Worm (Caenorhabditis elegans) whole organism, young adult: ENCODE measurements around the gene clec-55.

Experiments used
- C06A6.2 ChIP-seq: fragments of 200-800 bp; sonication (Bioruptor generic); conservative IDR thresholded peaks from 2 replicates; pipeline ENCODE4 v1.3.6; 2022; ENCODE audit warnings: missing genetic modification characterization, missing compliant biosample characterization
- F57C9.4 ChIP-seq: sonication (generic microtip); optimal IDR thresholded peaks from 2 replicates; lab custom pipeline; 2017; ENCODE audit warnings: mild to moderate bottlenecking, missing genetic modification characterization, missing compliant biosample characterization
- K12H6.12 ChIP-seq: fragments of 200-800 bp; sonication (Bioruptor generic); optimal IDR thresholded peaks from 2 replicates; lab custom pipeline; 2018; ENCODE audit warnings: mild to moderate bottlenecking, missing genetic modification characterization, missing compliant biosample characterization
- T26A5.8 ChIP-seq: sonication (generic microtip); optimal IDR thresholded peaks from 2 replicates; lab custom pipeline; 2016; ENCODE audit warnings: missing genetic modification characterization, missing compliant biosample characterization
- Y53F4B.3 ChIP-seq: fragments of 200-800 bp; sonication (Bioruptor generic); IDR thresholded peaks from 2 replicates; pipeline ENCODE4 v1.3.6; 2022; ENCODE audit warnings: missing genetic modification reagents, missing genetic modification characterization, missing compliant biosample characterization
- ZK185.1 ChIP-seq: sonication (generic microtip); optimal IDR thresholded peaks from 2 replicates; lab custom pipeline; 2016; ENCODE audit warnings: mild to moderate bottlenecking, missing genetic modification characterization, missing compliant biosample characterization; ENCODE audit not compliant: poor library complexity, severe bottlenecking
- akir-1 ChIP-seq: fragments of 200-800 bp; sonication (Bioruptor generic); optimal IDR thresholded peaks from 2 replicates; lab custom pipeline; 2018; ENCODE audit warnings: mild to moderate bottlenecking, missing genetic modification characterization, moderate library complexity, missing compliant biosample characterization
- attf-3 ChIP-seq: fragments of 200-800 bp; sonication (Bioruptor generic); conservative IDR thresholded peaks from 2 replicates; pipeline ENCODE4 v1.3.6; 2022; ENCODE audit warnings: missing genetic modification reagents, missing genetic modification characterization, missing compliant biosample characterization
- attf-5 ChIP-seq: fragments of 200-800 bp; sonication (Bioruptor generic); optimal IDR thresholded peaks from 2 replicates; lab custom pipeline; 2018; ENCODE audit warnings: mild to moderate bottlenecking, missing genetic modification characterization, missing compliant biosample characterization
- attf-6 ChIP-seq: fragments of 200-800 bp; sonication (Bioruptor generic); IDR thresholded peaks from 2 replicates; pipeline ENCODE4 v1.3.6; 2022; ENCODE audit warnings: missing genetic modification reagents, missing genetic modification characterization, missing compliant biosample characterization
- cebp-1 ChIP-seq, 2 experiments: fragments of 200-800 bp in 1 of 2; sonication (Bioruptor generic) in 1 of 2; sonication (generic microtip) in 1 of 2; IDR thresholded peaks in 1 of 2; optimal IDR thresholded peaks in 1 of 2; 2 replicates each; pipeline versions ENCODE4 v1.3.6 to Lab custom; 2017 to 2022; ENCODE audit warnings: missing compliant biosample characterization in 2 of 2, missing genetic modification characterization in 2 of 2, mild to moderate bottlenecking in 1 of 2, missing genetic modification reagents in 1 of 2, moderate library complexity in 1 of 2
- cebp-2 ChIP-seq: fragments of 200-800 bp; sonication (Bioruptor generic); IDR thresholded peaks from 2 replicates; pipeline ENCODE4 v1.3.6; 2022; ENCODE audit warnings: missing genetic modification characterization, missing compliant biosample characterization
- ceh-27 ChIP-seq: fragments of 200-800 bp; sonication (Bioruptor generic); optimal IDR thresholded peaks from 2 replicates; lab custom pipeline; 2018; ENCODE audit warnings: mild to moderate bottlenecking, missing genetic modification characterization, moderate library complexity, missing compliant biosample characterization
- ceh-58 ChIP-seq: fragments of 200-800 bp; sonication (Bioruptor generic); IDR thresholded peaks from 2 replicates; pipeline ENCODE4 v1.3.6; 2022; ENCODE audit warnings: missing genetic modification characterization, missing compliant biosample characterization
- dpff-1 ChIP-seq: sonication (generic microtip); optimal IDR thresholded peaks from 2 replicates; lab custom pipeline; 2017; ENCODE audit warnings: mild to moderate bottlenecking, missing genetic modification characterization, missing compliant biosample characterization
- ekl-4 ChIP-seq: fragments of 200-800 bp; sonication (Bioruptor generic); IDR thresholded peaks from 2 replicates; pipeline ENCODE4 v1.3.6; 2022; ENCODE audit warnings: missing genetic modification reagents, missing genetic modification characterization, missing compliant biosample characterization
- ets-4 ChIP-seq: fragments of 200-800 bp; sonication (Bioruptor generic); optimal IDR thresholded peaks from 2 replicates; lab custom pipeline; 2018; ENCODE audit warnings: mild to moderate bottlenecking, missing genetic modification characterization, missing compliant biosample characterization
- fkh-3 ChIP-seq: sonication (generic microtip); optimal IDR thresholded peaks from 2 replicates; lab custom pipeline; 2016; ENCODE audit warnings: mild to moderate bottlenecking, missing genetic modification characterization, missing compliant biosample characterization
- hmg-1.2 ChIP-seq: fragments of 200-800 bp; sonication (Bioruptor generic); IDR thresholded peaks from 2 replicates; pipeline ENCODE4 v1.3.6; 2022; ENCODE audit warnings: missing genetic modification reagents, missing genetic modification characterization, missing compliant biosample characterization
- lag-1 ChIP-seq: fragments of 200-800 bp; sonication (Bioruptor generic); IDR thresholded peaks from 2 replicates; pipeline ENCODE4 v1.3.6; 2022; ENCODE audit warnings: missing genetic modification reagents, missing genetic modification characterization, missing compliant biosample characterization
- let-526 ChIP-seq: fragments of 200-800 bp; sonication (Bioruptor generic); IDR thresholded peaks from 2 replicates; pipeline ENCODE4 v1.3.6; 2022; ENCODE audit warnings: missing genetic modification reagents, missing genetic modification characterization, missing compliant biosample characterization
- let-607 ChIP-seq, 2 experiments: fragments of 200-800 bp in 1 of 2; sonication (Bioruptor generic) in 1 of 2; sonication (generic microtip) in 1 of 2; optimal IDR thresholded peaks; 2 replicates each; lab custom pipeline; 2016 to 2018; ENCODE audit warnings: mild to moderate bottlenecking in 2 of 2, missing compliant biosample characterization in 2 of 2, missing genetic modification characterization in 2 of 2, moderate library complexity in 2 of 2, missing genotype in 1 of 2
- lin-26 ChIP-seq: fragments of 200-800 bp; sonication (Bioruptor generic); IDR thresholded peaks from 2 replicates; pipeline ENCODE4 v1.3.6; 2022; ENCODE audit warnings: missing genetic modification reagents, missing genetic modification characterization, missing compliant biosample characterization
- lir-1 ChIP-seq: fragments of 200-800 bp; sonication (Bioruptor generic); conservative IDR thresholded peaks from 2 replicates; pipeline ENCODE4 v1.3.6; 2022; ENCODE audit warnings: missing genetic modification reagents, missing genetic modification characterization, missing compliant biosample characterization
- lsy-27 ChIP-seq: sonication (generic microtip); optimal IDR thresholded peaks from 2 replicates; lab custom pipeline; 2017; ENCODE audit warnings: missing genetic modification characterization, mild to moderate bottlenecking, missing compliant biosample characterization, antibody characterized with exemption, missing genotype, borderline replicate concordance; ENCODE audit not compliant: insufficient read depth
- mel-28 ChIP-seq: sonication (generic microtip); optimal IDR thresholded peaks from 2 replicates; lab custom pipeline; 2016; ENCODE audit warnings: borderline replicate concordance, mild to moderate bottlenecking, missing genetic modification characterization, missing compliant biosample characterization
- mes-4 ChIP-seq: sonication (generic microtip); optimal IDR thresholded peaks from 2 replicates; lab custom pipeline; 2016; ENCODE audit warnings: missing genotype, missing genetic modification characterization, missing compliant biosample characterization
- mxl-1 ChIP-seq: sonication (generic microtip); optimal IDR thresholded peaks from 2 replicates; lab custom pipeline; 2016; ENCODE audit warnings: missing genetic modification characterization, missing compliant biosample characterization
- nfyb-1 ChIP-seq: fragments of 200-800 bp; sonication (Bioruptor generic); IDR thresholded peaks from 2 replicates; pipeline ENCODE4 v1.3.6; 2022; ENCODE audit warnings: missing genetic modification reagents, missing genetic modification characterization, missing compliant biosample characterization
- rcor-1 ChIP-seq: fragments of 200-800 bp; sonication (Bioruptor generic); IDR thresholded peaks from 2 replicates; pipeline ENCODE4 v1.3.6; 2022; ENCODE audit warnings: missing genetic modification reagents, missing genetic modification characterization, missing compliant biosample characterization
- rec-8 ChIP-seq, 2 experiments: sonication (generic microtip); optimal IDR thresholded peaks; 2 replicates each; lab custom pipeline; 2016; ENCODE audit warnings: mild to moderate bottlenecking in 2 of 2, missing genetic modification characterization in 2 of 2, missing genetic modification reagents in 2 of 2, missing genotype in 2 of 2, missing biosample characterization in 1 of 2, missing compliant biosample characterization in 1 of 2, moderate library complexity in 1 of 2
- unc-130 ChIP-seq: sonication (generic microtip); optimal IDR thresholded peaks from 2 replicates; lab custom pipeline; 2016; ENCODE audit warnings: missing genetic modification reagents, missing genetic modification characterization, missing compliant biosample characterization
- zim-3 ChIP-seq: sonication (generic microtip); optimal IDR thresholded peaks from 2 replicates; lab custom pipeline; 2017; ENCODE audit warnings: mild to moderate bottlenecking, missing genetic modification characterization, moderate library complexity, missing compliant biosample characterization
- ztf-18 ChIP-seq: sonication (generic microtip); optimal IDR thresholded peaks from 2 replicates; lab custom pipeline; 2016; ENCODE audit warnings: missing genotype, mild to moderate bottlenecking, missing genetic modification characterization, missing compliant biosample characterization
- ztf-3 ChIP-seq: fragments of 200-800 bp; sonication (Bioruptor generic); optimal IDR thresholded peaks from 2 replicates; lab custom pipeline; 2018; ENCODE audit warnings: mild to moderate bottlenecking, missing genetic modification characterization, missing compliant biosample characterization

The clec-55 gene

ce11 chrV:14523788-14524582, 44.9 kb downstream of the clec-55 start, which contains the start of gene ril-1 (continued):
- TF ChIP-seq nfyb-1 (GFP tag; lab: Robert Waterston, UW) (peak; percentile 26; the same call in 1 of the 2 replicates), mel-28 (tag; lab: Kevin White, UChicago) (no peak)

ce11 chrV:14525089-14525488, 46.0 kb downstream of the clec-55 start, which contains the start of gene hda-1:
hda-1 (plus strand) TSS chrV:14525389.
- TF ChIP-seq ztf-3, result no peak
- no peak for TF ChIP-seq unc-130 (GFP tag; lab: Kevin White, UChicago)
- TF ChIP-seq Y53F4B.3 (GFP tag; lab: Robert Waterston, UW), result no peak
- no peak for TF ChIP-seq C06A6.2
- no peak for TF ChIP-seq let-607 (tag; optimal IDR thresholded peaks at IDR 0.05; lab: Kevin White, UChicago)

ce11 chrV:14527210-14527609, 48.1 kb downstream of the clec-55 start:
- TF ChIP-seq rcor-1 (no peak), attf-5 (GFP tag; lab: Kevin White, UChicago) (no peak), mxl-1 (tag; lab: Kevin White, UChicago) (no peak), attf-6 (GFP tag; lab: Robert Waterston, UW) (no peak), akir-1 (no peak), lin-26 (GFP tag; lab: Robert Waterston, UW) (no peak), ets-4 (GFP tag; lab: Kevin White, UChicago) (no peak), ekl-4 (GFP tag; lab: Robert Waterston, UW) (no peak), hmg-1.2 (GFP tag; lab: Robert Waterston, UW) (no peak), zim-3 (tag; lab: Kevin White, UChicago) (no peak)

DNA sequence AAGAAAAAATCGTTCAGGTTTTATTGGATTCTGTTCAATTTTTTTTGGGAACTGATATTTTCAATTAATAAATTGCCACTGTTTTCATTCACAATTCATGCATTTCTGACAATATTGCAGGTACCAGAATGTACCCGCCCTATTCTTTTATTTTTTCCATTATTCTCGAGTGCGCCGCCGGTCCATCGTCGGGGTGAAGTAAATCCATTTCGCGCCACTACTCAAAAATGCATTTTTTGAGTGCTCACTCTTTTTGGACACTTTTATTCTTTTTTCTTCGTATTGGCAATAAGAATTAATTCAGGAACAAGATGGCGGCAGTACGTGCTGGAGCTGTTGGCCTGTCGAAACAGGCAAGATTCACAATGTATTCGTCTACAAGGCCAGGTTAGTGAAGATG, 51.7 kb downstream of the clec-55 start, which contains the start of gene kcnl-4:
kcnl-4 (plus strand) TSS at position 301 of the 400 bp plus-strand sequence.
- TF ChIP-seq let-526 (GFP tag; lab: Robert Waterston, UW) (no peak), rec-8 (tag; optimal IDR thresholded peaks at IDR 0.05; lab: Kevin White, UChicago) (no peak), ceh-58 (GFP tag; lab: Robert Waterston, UW) (no peak), ZK185.1 (tag; lab: Kevin White, UChicago) (no peak), fkh-3 (no peak), attf-3 (no peak), lsy-27 (tag; lab: Kevin White, UChicago) (no peak), cebp-2 (no peak), ceh-27 (GFP tag; lab: Kevin White, UChicago) (no peak), T26A5.8 (tag; lab: Kevin White, UChicago) (no peak), cebp-1 (GFP tag; IDR thresholded peaks at IDR 0.05; lab: Robert Waterston, UW) (no peak), cebp-1 (tag; optimal IDR thresholded peaks at IDR 0.05; lab: Kevin White, UChicago) (no peak), K12H6.12 (tag; lab: Kevin White, UChicago) (no peak), lag-1 (no peak), dpff-1 (no peak), F57C9.4 (no peak), ztf-18 (tag; lab: Kevin White, UChicago) (no peak), lir-1 (no peak), mes-4 (tag; lab: Kevin White, UChicago) (no peak)
